Worm (Caenorhabditis elegans): ENCODE measurements around the gene flor-1.

The flor-1 gene

DNA sequence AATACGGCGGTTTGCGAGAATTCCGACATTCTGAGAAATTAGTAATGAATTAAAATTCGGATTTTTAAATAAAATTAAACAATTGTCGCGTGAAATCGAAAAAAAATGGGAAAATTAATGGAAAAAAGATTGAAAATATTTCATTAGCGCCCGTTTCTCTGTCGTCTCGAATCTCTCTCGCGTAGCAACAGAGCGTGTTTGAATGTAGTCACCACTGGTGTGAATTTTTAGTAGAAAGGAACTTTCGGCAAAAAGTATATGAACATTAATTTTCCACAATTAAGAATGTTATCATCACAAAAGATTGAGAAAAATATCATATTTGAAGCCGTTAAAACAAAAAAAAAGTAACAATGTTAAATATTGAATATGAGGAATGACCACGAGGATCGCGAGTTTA, 17.4 kb upstream of the flor-1 start, which contains the start of gene aipl-1 (continued):
- TF ChIP-seq F49E8.2 (tag; optimal IDR thresholded peaks at IDR 0.05; ENCODE audit: insufficient read depth) (peak; percentile 77), tbp1 (GFP tag; optimal IDR thresholded peaks at IDR 0.05) (peak; percentile 34), lin-54 (GFP tag; optimal IDR thresholded peaks at IDR 0.05) (peak; percentile 62), B0019.2 (GFP tag; conservative IDR thresholded peaks at IDR 0.05) (0 out of 2 replicates have a peak, but pooled peaks have one; percentile 42), B0035.1 (tag; optimal IDR thresholded peaks at IDR 0.05) (no peak), hmg-20 (GFP tag; IDR thresholded peaks at IDR 0.05) (no peak), madf-8 (GFP tag; conservative IDR thresholded peaks at IDR 0.05) (no peak), nhr-80 (tag; optimal IDR thresholded peaks at IDR 0.05) (peak; percentile 2), madf-10 (tag; optimal IDR thresholded peaks at IDR 0.05) (peak; percentile 8), attf-5 (GFP tag; optimal IDR thresholded peaks at IDR 0.05) (peak; percentile 73), aptf-2 (GFP tag; conservative IDR thresholded peaks at IDR 0.05) (0 out of 2 replicates have a peak, but pooled peaks have one; percentile 28), lir-1 (GFP tag; conservative IDR thresholded peaks at IDR 0.05) (no peak), F33H1.4 (GFP tag; IDR thresholded peaks at IDR 0.05) (0 out of 2 replicates have a peak, but pooled peaks have one; percentile 31), F37B4.10 (GFP tag; IDR thresholded peaks at IDR 0.05) (no peak), ZK185.1 (tag; optimal IDR thresholded peaks at IDR 0.05; ENCODE audit: poor library complexity, severe bottlenecking) (peak; percentile 6), ceh-27 (GFP tag; optimal IDR thresholded peaks at IDR 0.05) (peak; percentile 52), hsf-1 (GFP tag; IDR thresholded peaks at IDR 0.05) (no peak; the same call in 1 of the 2 replicates), hmg-1.2 (GFP tag; IDR thresholded peaks at IDR 0.05) (peak; percentile 98), dpl-1 (GFP tag; optimal IDR thresholded peaks at IDR 0.05) (peak; percentile 7), ztf-26 (tag; optimal IDR thresholded peaks at IDR 0.05) (no peak), dox-1 (GFP tag; IDR thresholded peaks at IDR 0.05) (peak; percentile 73), hlh-26 (GFP tag; conservative IDR thresholded peaks at IDR 0.05) (no peak), Y95B8A.8 (GFP tag; IDR thresholded peaks at IDR 0.05) (0 out of 2 replicates have a peak, but pooled peaks have one; percentile 31), repo-1 (tag; optimal IDR thresholded peaks at IDR 0.05) (no peak), nhr-90 (tag; optimal IDR thresholded peaks at IDR 0.05) (no peak), F55B11.4 (tag; optimal IDR thresholded peaks at IDR 0.05; ENCODE audit: borderline replicate concordance, insufficient read depth) (no peak), let-526 (GFP tag; IDR thresholded peaks at IDR 0.05) (no peak), F23B12.7 (tag; optimal IDR thresholded peaks at IDR 0.05; ENCODE audit: insufficient read depth) (peak; percentile 76), D2030.7 (GFP tag; IDR thresholded peaks at IDR 0.05) (peak; percentile 79), atf-7 (tag; optimal IDR thresholded peaks at IDR 0.05) (no peak), ceh-100 (GFP tag; IDR thresholded peaks at IDR 0.05) (peak; percentile 95)

DNA sequence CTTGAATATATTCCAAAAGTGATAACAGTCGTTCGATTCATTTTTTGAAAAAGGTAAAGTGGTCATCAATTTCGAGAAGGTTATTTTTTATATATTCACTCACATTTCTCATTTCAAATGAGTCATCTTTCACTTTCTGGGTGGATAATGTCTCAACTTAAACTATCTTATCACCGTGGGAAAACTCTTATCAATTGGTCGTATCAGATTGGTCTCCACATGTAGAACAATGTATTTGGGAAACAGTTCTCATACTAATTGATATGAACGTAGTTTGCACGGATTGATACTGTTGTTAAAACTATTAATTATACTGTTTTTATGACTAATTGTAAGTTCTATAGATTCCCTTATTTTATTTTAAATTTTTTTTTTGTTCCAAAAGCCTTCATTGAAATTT, 14.4 kb upstream of the flor-1 start:
- no peak for TF ChIP-seq F23B12.7 (tag; optimal IDR thresholded peaks at IDR 0.05; ENCODE audit: insufficient read depth)
- 0 out of 2 replicates have a peak, but pooled peaks have one; percentile 18 for TF ChIP-seq hsf-1 (GFP tag; IDR thresholded peaks at IDR 0.05)

DNA sequence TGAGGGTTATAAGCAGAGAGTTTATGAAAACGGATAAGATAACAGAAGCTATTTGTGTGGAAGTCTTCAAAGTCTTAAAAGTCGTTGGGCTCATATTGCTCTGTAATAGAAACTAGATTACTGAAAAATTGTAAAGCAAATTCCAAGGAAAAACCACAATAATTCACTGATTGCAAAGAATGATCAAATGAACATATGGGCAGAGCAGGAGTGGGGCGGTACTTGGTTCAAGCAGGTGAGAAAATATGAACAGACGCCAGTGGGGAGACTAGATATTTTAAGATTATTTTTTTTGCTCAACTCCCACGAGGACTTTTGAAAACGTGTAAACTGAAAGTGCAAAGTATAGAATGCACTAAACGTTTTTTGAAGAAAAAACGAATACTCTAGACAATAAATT, 13.0 kb upstream of the flor-1 start, which contains the start of gene str-171:
TSS of gene str-171 (minus strand) at position 101 of the 400 bp plus-strand sequence.
- TF ChIP-seq lsl-1 (GFP tag; optimal IDR thresholded peaks at IDR 0.05) (no peak), let-526 (GFP tag; IDR thresholded peaks at IDR 0.05) (no peak), sptf-2 (GFP tag; optimal IDR thresholded peaks at IDR 0.05) (no peak), attf-6 (GFP tag; IDR thresholded peaks at IDR 0.05) (no peak), somi-1 (GFP tag; optimal IDR thresholded peaks at IDR 0.05) (no peak), mcd-1 (GFP tag; IDR thresholded peaks at IDR 0.05) (no peak), nhr-179 (tag; optimal IDR thresholded peaks at IDR 0.05) (no peak), nhr-80 (tag; optimal IDR thresholded peaks at IDR 0.05) (no peak), rcor-1 (GFP tag; IDR thresholded peaks at IDR 0.05) (no peak), fkh-3 (tag; optimal IDR thresholded peaks at IDR 0.05) (no peak), lag-1 (GFP tag; IDR thresholded peaks at IDR 0.05) (no peak), F49E8.2 (tag; optimal IDR thresholded peaks at IDR 0.05; ENCODE audit: insufficient read depth) (no peak), F22D6.2 (tag; optimal IDR thresholded peaks at IDR 0.05) (no peak), F37B4.10 (GFP tag; IDR thresholded peaks at IDR 0.05) (no peak), ztf-6 (GFP tag; IDR thresholded peaks at IDR 0.05) (no peak), nhr-90 (tag; optimal IDR thresholded peaks at IDR 0.05) (no peak), bed-2 (GFP tag; IDR thresholded peaks at IDR 0.05) (no peak), dpl-1 (GFP tag; optimal IDR thresholded peaks at IDR 0.05) (no peak), unc-130 (GFP tag; optimal IDR thresholded peaks at IDR 0.05) (no peak)
